Worm (Caenorhabditis elegans) whole organism, dauer: ENCODE results near the gene skp-1.

ENCODE experiments used
- unc-62 ChIP-seq: sonication (generic microtip); optimal IDR thresholded peaks from 2 replicates; lab custom pipeline; 2017; ENCODE audit warnings: missing biosample characterization, missing genetic modification reagents, missing genetic modification characterization

skp-1 gene

DNA sequence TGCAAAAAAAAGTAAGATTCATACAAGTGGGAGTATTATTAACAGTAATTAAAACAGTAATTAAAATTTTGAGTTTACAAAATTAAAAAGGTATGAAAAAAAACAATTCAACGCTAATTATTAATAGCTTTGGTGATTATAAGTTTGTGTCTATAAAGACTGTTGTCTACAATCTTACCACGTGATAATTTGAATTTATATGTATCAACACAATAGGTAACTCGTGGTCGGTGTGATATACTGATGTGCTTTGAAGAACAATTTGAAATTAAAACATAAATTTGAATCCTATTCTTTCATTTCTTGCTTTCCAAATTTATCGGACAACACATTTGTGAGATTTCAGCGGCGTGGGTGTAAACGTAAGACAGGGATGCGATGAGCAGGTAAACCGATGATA is 17.4 kb upstream of the skp-1 start:
- TF ChIP-seq unc-62 (GFP tag; lab: Kevin White, UChicago): no peak

DNA sequence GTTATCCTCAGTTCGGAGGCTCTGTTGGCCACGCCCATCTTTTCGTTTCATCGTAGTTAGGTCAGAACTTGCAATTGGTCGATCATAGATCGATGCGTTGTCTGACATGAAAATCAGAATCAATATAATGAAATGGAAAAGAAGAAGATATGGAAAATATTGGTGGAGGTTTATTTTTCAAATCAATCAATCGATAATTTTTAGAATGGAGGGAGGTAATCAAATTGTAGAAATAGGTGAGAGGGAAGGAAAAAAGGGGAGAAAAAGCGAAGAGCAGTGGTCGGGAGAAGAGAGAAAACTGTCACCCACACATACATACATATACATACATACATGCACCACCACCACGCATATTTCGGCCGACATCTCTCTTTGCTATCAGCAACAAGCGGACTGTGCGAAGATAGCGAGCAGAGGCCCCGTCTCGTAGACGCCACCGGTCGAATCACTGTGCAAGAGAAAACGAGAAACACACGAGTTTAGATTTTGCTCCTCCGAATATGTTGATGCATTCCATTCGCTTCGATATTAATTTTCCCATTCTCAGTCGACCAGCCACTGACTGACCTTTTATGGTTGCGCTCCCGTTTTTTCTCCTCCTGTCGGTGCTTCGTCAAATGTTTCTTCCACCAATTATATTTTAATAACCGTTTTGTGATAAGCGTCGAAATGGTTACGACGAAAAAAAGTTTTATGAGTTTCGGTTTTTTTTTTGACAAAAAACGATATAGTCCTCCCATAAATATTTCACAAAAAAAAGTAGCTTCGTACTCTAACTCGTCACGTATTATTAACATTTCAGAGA is 15.9 kb upstream of the skp-1 start, which contains the start of gene F35B12.10:
Gene F35B12.10, minus strand, starts transcription at position 51 of the 805 bp plus-strand sequence.
- no peak for TF ChIP-seq unc-62 (GFP tag; lab: Kevin White, UChicago)

DNA sequence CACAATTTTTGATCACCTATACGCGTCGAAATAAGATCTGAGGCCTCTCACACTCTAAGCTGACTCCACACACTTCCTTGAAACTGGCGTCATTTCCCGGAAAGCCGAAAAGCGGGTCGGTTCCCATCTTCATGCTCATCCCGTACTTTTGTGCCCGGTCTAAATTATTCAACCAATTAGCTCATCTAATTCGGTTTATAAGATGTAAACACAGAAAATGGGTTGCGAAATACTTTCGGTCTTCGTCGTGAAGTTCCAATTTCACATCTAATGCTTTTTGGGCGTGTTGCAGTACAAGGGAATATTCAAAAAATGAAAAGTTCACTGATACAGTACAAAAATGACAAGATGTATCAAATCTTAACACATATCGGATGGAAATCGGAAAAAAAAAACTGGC is 14.2 kb upstream of the skp-1 start:
- TF ChIP-seq unc-62 (GFP tag; lab: Kevin White, UChicago): no peak

DNA sequence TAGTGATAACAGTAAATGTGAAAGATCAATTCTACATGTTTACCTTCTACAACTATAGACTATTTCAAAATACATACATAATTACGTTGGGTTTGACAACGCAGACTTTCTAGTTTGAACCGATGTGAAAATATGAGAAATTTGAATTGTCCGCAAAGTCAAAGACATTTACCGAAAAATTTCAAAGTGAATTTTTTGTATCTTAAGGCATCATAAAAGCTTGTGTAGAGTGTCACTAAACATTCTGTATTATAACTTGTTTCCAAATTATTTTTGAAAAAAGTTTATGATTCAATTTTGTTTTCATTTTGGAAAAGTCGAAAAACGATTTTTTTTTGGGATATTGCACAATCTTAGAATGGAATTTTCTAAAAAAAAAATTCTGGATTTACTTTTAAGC is 9.7 kb upstream of the skp-1 start:
- no peak for TF ChIP-seq unc-62 (GFP tag; lab: Kevin White, UChicago)

DNA sequence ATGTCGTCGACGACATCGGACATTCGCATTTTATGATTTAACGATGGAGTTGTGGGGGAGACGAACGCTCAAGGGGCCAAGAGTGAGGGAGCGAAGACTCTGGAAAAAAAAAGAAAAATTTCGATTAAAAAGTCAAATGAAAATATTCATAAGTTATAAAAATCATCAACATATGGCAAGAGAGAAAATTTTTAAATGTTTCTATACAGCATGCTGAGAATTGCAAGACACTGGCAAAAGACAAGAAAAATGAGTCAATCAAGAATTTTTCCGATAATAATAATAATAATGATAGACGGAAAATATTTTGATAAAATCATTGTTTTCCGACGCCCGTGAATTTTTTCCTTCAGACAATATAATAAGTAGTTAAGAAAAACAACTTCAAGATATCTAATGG is 8.1 kb upstream of the skp-1 start, which contains the start of gene sipa-1:
Gene sipa-1, minus strand, starts transcription at position 101 of the 400 bp plus-strand sequence.
- TF ChIP-seq unc-62 (GFP tag; lab: Kevin White, UChicago): no peak

DNA sequence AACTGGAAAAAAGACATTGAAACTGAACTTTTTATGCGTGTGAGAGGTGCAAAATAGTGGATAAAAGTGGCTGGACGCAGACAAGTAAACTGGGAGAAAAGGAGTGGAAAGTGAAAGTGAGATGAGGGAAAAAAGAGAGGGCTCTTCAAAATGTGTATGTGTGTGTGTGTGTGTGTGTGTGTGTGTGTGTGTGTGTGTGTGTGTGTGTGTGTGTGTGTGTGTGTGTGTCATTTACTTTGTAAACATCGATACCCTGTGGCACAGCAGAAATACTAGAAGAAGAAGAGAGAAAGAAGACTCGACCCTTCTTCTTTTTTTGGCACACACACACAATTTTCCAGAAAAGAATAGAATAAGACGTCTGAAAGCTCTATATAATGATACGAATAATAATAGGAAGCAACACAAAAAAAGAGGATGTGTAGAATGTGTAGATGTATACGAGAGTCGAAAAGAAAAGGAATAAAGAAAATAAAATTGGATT is 6.6 kb upstream of the skp-1 start:
- no peak for TF ChIP-seq unc-62 (GFP tag; lab: Kevin White, UChicago)

DNA sequence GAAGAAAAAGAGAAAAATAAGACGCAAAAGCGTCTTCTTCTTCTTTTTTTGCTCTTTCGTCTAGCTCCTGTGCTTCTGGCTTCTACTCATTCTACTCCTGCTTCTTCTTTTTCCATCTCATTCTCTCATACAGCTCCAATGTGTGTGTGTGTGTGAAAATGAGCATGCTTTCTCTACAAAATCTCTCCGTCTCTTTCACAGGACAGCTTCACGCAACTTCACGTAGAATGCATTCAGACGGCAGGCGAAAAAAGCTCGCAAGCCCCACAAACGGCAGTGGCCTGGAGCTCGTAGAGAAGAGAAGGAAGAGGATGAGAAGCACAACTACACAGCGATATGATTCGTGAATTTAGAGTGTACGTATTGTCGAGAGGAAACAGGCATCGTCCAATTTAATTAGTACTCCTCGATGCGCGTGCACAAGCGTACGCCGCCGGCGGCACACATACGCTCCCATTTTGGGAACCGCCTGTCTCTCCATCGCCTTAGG is 3.9 kb upstream of the skp-1 start:
- TF ChIP-seq unc-62 (GFP tag; lab: Kevin White, UChicago): no peak

DNA sequence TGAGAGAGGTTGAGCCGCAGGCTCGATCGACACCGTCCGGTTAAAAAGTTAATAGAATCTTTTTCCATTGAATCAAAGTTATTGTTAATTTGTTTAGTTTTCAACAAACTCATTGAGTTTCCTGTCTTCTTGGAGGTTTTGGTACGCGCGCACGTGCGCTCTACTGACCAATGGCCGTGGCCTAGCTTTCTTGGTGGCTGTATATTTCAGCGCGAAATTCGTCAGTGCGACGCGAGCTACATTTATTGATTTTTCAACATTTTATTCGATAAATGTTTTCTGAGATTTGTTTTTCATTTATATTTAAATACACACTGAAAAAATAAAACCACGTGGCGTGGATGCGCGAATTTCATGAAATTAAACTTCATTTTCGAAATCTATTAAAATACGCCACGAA is 1.1 kb upstream of the skp-1 start, which contains the start of gene bir-1:
Gene bir-1, plus strand, starts transcription at position 312 of the 400 bp plus-strand sequence.
- no peak for TF ChIP-seq unc-62 (GFP tag; lab: Kevin White, UChicago)

DNA sequence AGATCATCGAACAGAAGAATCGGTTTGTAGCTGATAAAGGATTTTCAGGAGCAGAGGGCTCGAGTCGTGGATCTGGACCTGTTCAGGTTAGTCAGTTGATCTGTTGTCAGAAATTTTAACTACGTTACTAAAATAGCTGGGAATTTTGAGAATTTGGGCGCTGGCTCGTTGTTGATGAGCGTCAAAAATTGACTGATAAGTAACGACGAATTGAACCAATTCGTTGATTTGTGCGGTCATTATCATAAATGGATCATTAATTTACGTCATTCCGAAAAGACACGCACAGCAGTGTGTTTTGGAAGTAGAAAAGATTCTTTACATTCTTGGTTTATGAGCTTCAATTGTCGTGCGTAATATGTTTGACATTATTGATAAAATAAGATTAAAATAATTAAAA is 2.5 kb downstream of the skp-1 start:
- TF ChIP-seq unc-62 (GFP tag; lab: Kevin White, UChicago): no peak

DNA sequence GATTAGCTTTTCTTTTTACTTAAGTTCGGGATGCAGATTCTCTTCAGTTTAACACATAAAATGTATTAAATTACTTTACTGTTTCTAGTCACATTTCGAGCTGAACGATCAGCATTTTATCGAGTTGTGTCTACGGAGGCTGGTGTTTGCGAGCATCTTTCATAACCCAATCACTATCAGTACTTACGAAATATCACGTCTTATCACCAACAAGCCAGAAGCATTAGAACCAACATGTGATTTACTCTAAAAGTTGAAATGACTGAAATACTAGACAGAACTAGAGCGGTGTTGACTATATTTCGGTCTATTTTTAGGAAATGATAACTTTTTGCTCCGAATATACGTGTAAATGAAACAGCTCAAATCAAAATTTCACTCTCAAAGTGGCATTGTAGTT is 3.2 kb downstream of the skp-1 start:
- no peak for TF ChIP-seq unc-62 (GFP tag; lab: Kevin White, UChicago)

DNA sequence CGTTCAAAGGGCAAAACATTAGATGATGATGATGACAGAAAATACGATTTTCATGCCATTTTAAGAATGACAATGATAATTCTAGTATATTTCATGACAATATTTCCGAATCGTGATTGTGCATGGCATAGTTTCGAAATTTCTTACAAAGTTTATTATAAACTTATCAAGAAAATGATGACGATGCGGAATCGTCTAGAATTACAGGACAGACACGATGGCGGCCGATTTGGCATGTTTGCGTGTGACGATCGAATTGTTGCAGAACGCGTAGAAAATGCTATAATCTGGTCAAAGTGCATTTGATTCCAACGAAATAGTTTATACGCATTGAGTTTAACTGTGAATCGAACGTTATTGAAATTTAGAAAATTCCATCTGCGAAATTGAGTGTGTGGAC is 4.0 kb downstream of the skp-1 start:
- no peak for TF ChIP-seq unc-62 (GFP tag; lab: Kevin White, UChicago)

DNA sequence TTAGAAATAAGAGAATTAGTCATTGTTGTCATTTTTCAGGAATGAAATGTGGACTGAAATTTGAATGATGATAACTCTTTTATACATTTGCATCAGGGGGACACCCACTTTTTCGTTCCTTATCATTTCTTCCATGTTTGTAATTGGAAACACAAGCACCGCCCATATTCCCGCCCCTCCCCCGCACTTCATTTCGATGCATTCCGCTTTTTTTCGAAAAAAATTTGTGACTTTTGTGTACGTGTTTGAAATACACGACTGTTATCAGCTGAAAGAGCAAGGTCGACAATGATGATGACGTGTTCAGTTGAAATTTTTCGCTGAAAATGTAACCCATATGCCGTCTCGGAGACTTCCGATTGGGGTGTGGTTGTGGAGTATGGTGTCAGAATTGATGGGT is 5.4 kb downstream of the skp-1 start, which contains the start of gene zip-10:
Gene zip-10, minus strand, starts transcription at position 43 of the 400 bp plus-strand sequence.
- no peak for TF ChIP-seq unc-62 (GFP tag; lab: Kevin White, UChicago)

DNA sequence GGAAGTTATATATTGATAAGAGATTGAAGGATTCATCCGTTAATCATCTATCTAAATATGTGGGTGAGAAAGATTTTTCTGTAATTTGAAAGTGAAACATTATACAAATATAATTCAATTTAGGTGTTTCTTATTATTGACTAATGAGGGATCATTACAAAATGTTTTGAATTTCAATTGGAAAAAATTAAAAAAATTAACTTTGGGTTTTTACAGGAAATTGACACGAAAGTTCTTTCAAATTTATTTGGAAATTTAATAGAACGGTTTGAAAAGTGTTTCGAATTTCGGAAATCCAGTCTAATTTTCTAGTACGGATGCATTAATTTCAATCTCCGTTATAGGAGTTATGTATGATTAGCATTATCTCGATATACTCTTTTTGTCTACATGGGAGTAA is 7.8 kb downstream of the skp-1 start:
- no peak for TF ChIP-seq unc-62 (GFP tag; lab: Kevin White, UChicago)

DNA sequence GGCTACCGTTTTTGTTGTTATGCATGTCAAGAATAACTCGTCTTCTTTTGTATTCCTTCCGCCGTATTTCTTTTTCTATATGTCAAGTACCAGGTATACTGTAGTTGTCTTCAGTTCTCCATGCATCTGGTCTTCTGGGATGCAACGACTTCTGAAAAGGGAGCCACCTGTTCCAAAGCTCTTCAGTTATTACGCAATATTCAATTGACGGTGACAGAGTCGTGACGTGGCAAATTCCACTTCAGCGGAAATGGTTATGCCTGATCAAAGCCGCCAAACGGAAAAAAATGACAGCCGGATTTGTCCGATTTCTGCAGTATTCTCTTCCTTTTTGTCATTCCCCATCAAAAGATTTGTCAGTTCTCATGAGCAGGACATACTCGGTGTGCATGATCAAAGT is 11.2 kb downstream of the skp-1 start:
- TF ChIP-seq unc-62 (GFP tag; lab: Kevin White, UChicago): no peak

DNA sequence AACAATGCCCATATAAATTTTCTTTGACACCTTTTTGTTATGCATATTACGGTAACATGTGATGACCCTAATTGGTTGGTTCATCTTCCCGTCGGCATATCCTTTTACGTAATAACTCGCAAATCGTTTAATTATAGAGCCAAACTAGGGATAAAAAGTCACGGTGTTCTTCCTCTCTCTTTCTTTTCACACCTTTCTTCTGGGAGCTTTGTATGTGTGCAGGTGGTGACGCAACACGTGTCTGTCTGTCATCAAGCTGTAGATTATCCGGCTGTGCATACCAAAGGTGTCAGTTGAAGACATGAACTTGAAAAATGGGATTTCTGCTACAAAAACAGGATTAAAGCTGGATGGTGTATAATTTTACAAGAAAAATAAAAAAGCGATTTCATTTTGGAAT is 15.3 kb downstream of the skp-1 start:
- no peak for TF ChIP-seq unc-62 (GFP tag; lab: Kevin White, UChicago)

DNA sequence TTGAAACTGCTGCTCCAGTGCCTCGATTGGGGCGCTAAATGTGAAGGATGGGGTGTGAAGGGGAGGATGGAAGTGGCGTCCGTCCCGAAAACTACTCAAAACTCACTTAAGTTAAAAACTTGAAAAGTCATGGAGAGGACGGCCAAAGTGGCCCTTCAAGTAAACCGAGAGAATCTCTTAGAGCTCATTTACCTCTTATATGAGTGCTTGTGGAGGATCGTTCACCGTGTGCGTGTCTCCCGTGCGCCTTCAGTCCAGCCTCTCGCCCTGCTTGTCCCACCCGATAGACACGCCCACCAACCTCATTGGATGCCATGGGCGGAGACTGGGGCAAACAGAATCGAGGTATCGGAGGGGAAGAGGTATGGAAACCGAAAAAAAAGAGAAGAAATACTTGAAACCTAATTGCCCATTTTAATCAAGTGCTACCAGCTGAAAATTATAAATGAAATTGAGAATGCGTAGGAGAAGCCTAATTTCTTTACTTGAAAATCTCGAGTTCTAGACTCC is 19.6 kb downstream of the skp-1 start, which contains the start of gene ceh-27:
Gene ceh-27, minus strand, starts transcription at position 228 of the 510 bp plus-strand sequence.
- no peak for TF ChIP-seq unc-62 (GFP tag; lab: Kevin White, UChicago)
